Fruit fly (Drosophila melanogaster) whole organism, larva: ENCODE data around the gene CG8004.

Source experiments
- noc ChIP-seq: fragments of 200-800 bp; sonication (Bioruptor generic); optimal IDR thresholded peaks from 3 replicates; lab custom pipeline; 2019; ENCODE audit warnings: missing biosample characterization, mild to moderate bottlenecking, missing genetic modification characterization, moderate library complexity

CG8004 gene

DNA sequence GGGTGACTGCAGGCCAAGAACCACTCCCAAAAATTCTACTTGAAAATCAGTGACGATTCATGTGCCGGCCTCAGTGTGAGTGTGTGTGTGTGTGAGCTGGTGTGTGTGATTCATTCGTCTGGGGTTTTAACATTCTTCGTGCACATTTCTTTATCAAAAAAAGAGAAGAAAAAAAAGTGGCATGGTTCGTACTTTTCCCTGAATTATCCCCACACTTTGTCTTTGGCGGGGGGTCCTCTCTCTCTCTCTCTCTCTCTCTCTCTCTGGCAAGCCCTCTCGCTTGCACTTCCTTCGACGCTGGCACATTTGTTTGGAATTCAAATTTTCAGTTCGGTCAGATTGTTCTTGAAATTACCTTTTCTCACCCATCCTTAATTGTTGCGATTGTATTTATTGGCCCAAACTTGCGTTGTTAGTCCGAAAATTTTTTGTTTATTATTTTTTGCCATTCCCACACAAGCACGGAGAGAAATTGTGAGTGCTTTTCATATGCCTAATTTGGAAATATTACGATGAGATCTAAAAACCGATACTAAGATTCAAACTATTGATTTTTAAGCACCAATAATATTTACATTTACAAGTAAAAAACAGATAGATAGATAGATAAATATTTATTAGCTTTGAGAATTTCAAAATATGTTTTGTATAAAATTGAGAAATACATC is 877 bp upstream of the CG8004 start:
- no peak for TF ChIP-seq noc (tag; lab: Kevin White, UChicago)

- peak; percentile 28 for TF ChIP-seq noc (tag; lab: Kevin White, UChicago)
Measured at dm6 chr3L:19924771-19925304, 3.5 kb downstream of the CG8004 start, which contains the start of gene Grasp65. Grasp65 (plus strand) TSS chr3L:19924943.

dm6 chr3L:19922833-19923745 is 5.2 kb downstream of the CG8004 start, which contains the start of gene Pfdn6:
Pfdn6 (plus strand) TSS chr3L:19923671.
- no peak for TF ChIP-seq noc (tag; lab: Kevin White, UChicago)

- no peak for TF ChIP-seq noc (tag; lab: Kevin White, UChicago)
Measured at dm6 chr3L:19919981-19920380, 8.3 kb downstream of the CG8004 start.

dm6 chr3L:19914833-19915232 is 13.5 kb downstream of the CG8004 start, which contains the start of gene Rpn1:
Rpn1 (plus strand) TSS chr3L:19915051.
- TF ChIP-seq noc (tag; lab: Kevin White, UChicago), result no peak

DNA sequence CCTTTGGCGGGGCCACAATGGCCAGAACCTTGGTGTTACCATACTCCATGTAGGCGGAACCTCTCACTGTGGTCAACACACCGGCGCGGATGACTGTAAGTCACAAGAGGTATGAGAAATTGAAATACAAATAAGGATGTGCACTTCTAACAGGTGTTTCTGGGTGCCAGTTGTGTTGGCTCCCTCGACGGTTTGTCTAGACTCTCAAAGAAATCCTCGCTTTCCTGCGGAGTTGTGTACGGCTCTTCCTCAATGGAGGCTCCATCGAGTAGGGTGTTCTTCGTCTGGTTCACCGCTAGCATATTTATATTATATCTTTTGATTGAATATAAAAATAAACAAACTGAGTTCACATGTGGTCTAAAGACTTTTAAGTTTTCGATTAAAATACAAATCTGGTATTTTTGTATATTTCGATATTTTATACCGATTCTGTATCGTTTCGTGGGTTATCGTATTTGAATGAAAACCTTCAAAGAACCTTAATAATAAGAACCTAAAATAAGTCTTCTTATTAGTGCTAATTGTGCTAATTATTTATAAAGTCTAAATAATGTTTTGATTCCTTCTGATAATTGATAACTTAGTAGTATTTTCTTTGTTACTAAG is 14.9 kb downstream of the CG8004 start, which contains the start of gene Mtr3:
Gene Mtr3, minus strand, starts transcription at position 388 of the 609 bp plus-strand sequence.
- TF ChIP-seq noc (tag; lab: Kevin White, UChicago), result no peak

dm6 chr3L:19910054-19910414 is 18.3 kb downstream of the CG8004 start, which contains the start of the genes Mi-2 and Prp3:
Mi-2 (minus strand) TSS chr3L:19910215.
Prp3 (plus strand) TSS chr3L:19910300.
- no peak for TF ChIP-seq noc (tag; lab: Kevin White, UChicago)

DNA sequence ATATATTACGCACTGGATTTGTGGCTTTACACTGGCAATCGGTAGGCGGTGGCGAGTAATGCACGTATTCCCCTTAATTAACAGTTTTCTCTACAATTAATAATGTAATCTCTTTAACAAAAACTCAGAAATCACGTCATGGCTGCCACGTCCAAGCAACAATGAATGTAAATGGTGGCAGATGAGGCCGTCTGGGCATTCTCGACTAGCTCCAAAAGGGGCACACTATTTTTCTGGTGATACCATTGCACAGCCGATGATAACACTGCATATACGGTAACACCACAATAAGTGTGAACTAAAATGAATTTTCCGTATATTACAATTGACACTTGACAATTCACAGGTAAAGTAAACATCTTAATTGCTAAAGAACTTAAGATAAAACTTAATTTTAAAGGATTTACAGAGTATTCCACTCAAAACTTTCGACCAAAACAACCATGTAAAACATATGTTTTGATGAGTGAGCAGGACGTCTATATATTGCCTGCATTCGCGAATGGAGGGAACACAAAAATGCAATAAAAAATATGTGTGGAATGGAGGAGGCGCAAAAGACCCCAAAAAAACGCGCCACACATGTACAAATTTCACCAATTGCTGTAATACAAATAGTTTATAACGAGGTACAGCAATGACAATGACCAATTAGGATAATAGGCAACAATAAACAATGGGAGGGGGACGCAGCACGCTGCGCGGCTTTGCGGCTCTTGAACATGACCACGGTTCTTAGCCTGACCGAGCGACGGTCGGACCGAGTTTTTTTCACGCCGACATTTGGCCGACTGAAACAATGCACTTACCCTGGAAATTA is 18.9 kb downstream of the CG8004 start:
- no peak for TF ChIP-seq noc (tag; lab: Kevin White, UChicago)

- TF ChIP-seq noc (tag; lab: Kevin White, UChicago), result no peak
Measured at dm6 chr3L:19908201-19909127, 19.8 kb downstream of the CG8004 start.

DNA sequence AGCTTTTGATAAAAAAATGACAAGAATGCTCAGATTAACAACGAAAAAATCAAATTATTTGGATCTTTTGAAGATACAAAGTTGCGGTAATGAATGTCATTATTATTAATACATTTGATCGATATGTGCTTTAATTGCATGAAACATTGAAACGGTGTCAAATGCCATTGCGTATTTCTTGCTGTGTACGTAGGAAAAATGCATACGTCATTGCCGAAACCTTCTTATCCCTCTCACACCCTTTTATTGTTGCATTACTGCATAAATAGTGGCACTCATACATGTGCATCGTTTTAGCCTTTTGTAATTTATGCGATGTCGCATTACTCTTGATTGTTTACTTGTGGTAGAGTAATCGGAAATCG is 20.6 kb downstream of the CG8004 start:
- TF ChIP-seq noc (tag; lab: Kevin White, UChicago), result no peak

DNA sequence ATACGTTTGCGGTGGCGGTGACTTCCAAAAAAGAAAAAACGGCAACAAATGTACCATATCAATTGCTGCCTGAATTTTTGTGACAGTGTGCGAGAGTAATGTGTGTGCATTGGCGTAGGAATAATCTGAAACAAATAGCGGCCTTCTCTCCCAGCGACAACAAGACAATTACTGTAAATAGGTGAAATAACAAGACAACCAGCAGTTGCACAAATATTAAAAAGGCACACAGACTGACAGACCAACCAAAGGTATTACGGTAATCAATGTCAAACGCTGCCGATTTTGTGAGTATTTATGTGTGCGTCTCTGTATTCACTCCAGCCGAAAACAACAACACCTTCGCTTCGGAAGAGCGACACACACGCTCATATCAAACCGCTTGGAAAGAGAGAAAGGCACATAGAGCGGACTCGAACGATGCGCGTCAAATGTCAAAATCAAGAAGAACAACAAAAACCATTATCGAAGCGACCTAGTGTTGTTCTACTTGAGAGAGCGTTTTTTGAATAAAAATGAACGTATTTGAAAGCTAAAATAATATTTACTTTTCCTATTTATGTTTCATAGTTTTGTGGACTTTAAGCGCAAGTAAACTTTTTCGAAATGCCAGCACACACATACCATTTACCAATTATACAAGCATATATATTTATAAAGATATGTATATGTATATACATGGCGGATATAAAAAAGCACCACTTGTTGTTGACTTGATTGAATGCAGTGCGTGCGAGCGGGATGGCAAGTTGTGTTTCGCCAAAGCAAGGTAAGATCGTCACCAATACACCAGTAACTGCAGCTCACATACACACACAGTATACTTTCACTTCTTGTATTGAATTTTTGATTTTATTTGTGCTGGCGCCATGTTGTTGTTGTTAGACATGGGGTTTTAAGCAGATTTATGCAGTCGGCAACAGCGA is 21.3 kb downstream of the CG8004 start:
- TF ChIP-seq noc (tag; lab: Kevin White, UChicago), result peak; percentile 35

- no peak for TF ChIP-seq noc (tag; lab: Kevin White, UChicago)
Measured at dm6 chr3L:19906148-19906752, 22.1 kb downstream of the CG8004 start.
